Fruit fly (Drosophila melanogaster) whole organism, adult: Measurements from ENCODE around the gene Hipk.
A peak's percentile ranks its signal among the peaks of the same experiment; 100 is the strongest.

Experiments
- CG11617 ChIP-seq: fragments of 200-800 bp; sonication (Bioruptor generic); optimal IDR thresholded peaks from 2 replicates; lab custom pipeline; 2017; ENCODE audit warnings: mild to moderate bottlenecking, missing biosample characterization, missing genetic modification reagents, missing genetic modification characterization
- CG12768 ChIP-seq: fragments of 200-800 bp; sonication (Bioruptor generic); optimal IDR thresholded peaks from 2 replicates; lab custom pipeline; 2017; ENCODE audit warnings: missing biosample characterization, missing genetic modification characterization, mild to moderate bottlenecking, moderate library complexity, missing genetic modification reagents
- CG14711 ChIP-seq: fragments of 200-800 bp; sonication (Bioruptor generic); optimal IDR thresholded peaks from 2 replicates; lab custom pipeline; 2018; ENCODE audit warnings: missing biosample characterization, mild to moderate bottlenecking, missing genetic modification characterization, moderate library complexity
- CG1620 ChIP-seq: fragments of 200-800 bp; sonication (Bioruptor generic); optimal IDR thresholded peaks from 2 replicates; lab custom pipeline; 2016; ENCODE audit warnings: missing biosample characterization, missing genetic modification characterization
- CG33017 ChIP-seq: fragments of 200-800 bp; sonication (Bioruptor generic); optimal IDR thresholded peaks from 2 replicates; lab custom pipeline; 2018; ENCODE audit warnings: missing biosample characterization, mild to moderate bottlenecking, missing genetic modification characterization, moderate library complexity
- CG5204 ChIP-seq: fragments of 200-800 bp; sonication (Bioruptor generic); optimal IDR thresholded peaks from 2 replicates; lab custom pipeline; 2016; ENCODE audit warnings: missing biosample characterization, missing genetic modification characterization
- CG7045 ChIP-seq: fragments of 200-800 bp; sonication (Bioruptor generic); optimal IDR thresholded peaks from 2 replicates; lab custom pipeline; 2017; ENCODE audit warnings: missing biosample characterization, mild to moderate bottlenecking, missing genetic modification characterization
- CG7101 ChIP-seq: fragments of 200-800 bp; sonication (Bioruptor generic); optimal IDR thresholded peaks from 2 replicates; lab custom pipeline; 2018; ENCODE audit warnings: missing biosample characterization, mild to moderate bottlenecking, missing genetic modification characterization, moderate library complexity
- Clk ChIP-seq: fragments of 200-800 bp; sonication (Bioruptor generic); optimal IDR thresholded peaks from 2 replicates; lab custom pipeline; 2017; ENCODE audit warnings: missing biosample characterization, missing genetic modification characterization
- Crg-1 ChIP-seq: fragments of 200-800 bp; sonication (Bioruptor generic); optimal IDR thresholded peaks from 2 replicates; lab custom pipeline; 2016; ENCODE audit warnings: missing biosample characterization, missing genetic modification characterization
- Hr96 ChIP-seq: fragments of 200-800 bp; sonication (Bioruptor generic); optimal IDR thresholded peaks from 2 replicates; lab custom pipeline; 2016; ENCODE audit warnings: missing biosample characterization, missing genetic modification characterization
- Mnt ChIP-seq: fragments of 200-800 bp; sonication (Bioruptor generic); optimal IDR thresholded peaks from 2 replicates; lab custom pipeline; 2016; ENCODE audit warnings: missing biosample characterization, mild to moderate bottlenecking, missing genetic modification characterization
- bab1 ChIP-seq: fragments of 200-800 bp; sonication (Bioruptor generic); optimal IDR thresholded peaks from 3 replicates; lab custom pipeline; 2019; ENCODE audit warnings: missing biosample characterization, mild to moderate bottlenecking, missing genetic modification characterization, moderate library complexity
- cic ChIP-seq: fragments of 200-800 bp; sonication (Bioruptor generic); optimal IDR thresholded peaks from 2 replicates; lab custom pipeline; 2017; ENCODE audit warnings: missing biosample characterization, mild to moderate bottlenecking, missing genetic modification characterization, moderate library complexity
- cnc ChIP-seq, 2 experiments: fragments of >200 bp; optimal IDR thresholded peaks; 2 replicates each; lab custom pipeline; 2017
- kay ChIP-seq: fragments of 200-800 bp; sonication (Bioruptor generic); peaks from one replicate; lab custom pipeline; 2016; ENCODE audit warnings: missing biosample characterization, missing genetic modification characterization, borderline replicate concordance
- ovo ChIP-seq: fragments of 200-800 bp; sonication (Bioruptor generic); optimal IDR thresholded peaks from 2 replicates; lab custom pipeline; 2016; ENCODE audit warnings: missing biosample characterization, missing genetic modification characterization
- pad ChIP-seq: fragments of 200-800 bp; sonication (Bioruptor generic); optimal IDR thresholded peaks from 3 replicates; lab custom pipeline; 2017; ENCODE audit warnings: missing biosample characterization, missing genetic modification characterization, mild to moderate bottlenecking, moderate library complexity, missing genetic modification reagents
- tj ChIP-seq: fragments of 200-800 bp; sonication (Bioruptor generic); optimal IDR thresholded peaks from 3 replicates; lab custom pipeline; 2017; ENCODE audit warnings: missing biosample characterization, mild to moderate bottlenecking, missing genetic modification characterization, moderate library complexity
- toe ChIP-seq: fragments of 200-800 bp; sonication (Bioruptor generic); optimal IDR thresholded peaks from 2 replicates; lab custom pipeline; 2016; ENCODE audit warnings: missing biosample characterization, missing genetic modification characterization

Gene Hipk

DNA sequence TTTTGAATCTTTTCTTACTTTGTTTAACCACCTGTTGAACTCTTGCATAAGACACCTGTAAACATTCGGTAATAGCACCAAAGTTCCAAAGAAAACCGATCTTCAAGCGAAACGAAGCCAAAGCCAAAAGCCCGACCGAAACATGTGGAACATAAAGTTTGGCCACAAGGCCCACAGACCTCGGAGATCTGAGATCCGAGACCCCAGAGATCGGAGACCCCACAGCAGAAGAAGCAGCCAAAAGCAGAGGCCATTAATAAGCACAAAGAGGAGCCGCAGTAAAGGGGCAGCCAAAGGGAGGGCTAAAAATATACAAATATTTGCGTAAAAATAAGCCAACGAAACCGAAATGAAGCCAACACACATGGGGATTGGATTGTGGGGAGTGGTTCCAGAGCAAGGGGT, 32.0 kb upstream of the Hipk start:
- TF ChIP-seq cnc (optimal IDR thresholded peaks at IDR 0.05; lab: Kevin White, UChicago) (no peak), CG12768 (GFP tag; lab: Kevin White, UChicago) (no peak), Crg-1 (no peak), CG5204 (GFP tag; lab: Kevin White, UChicago) (no peak), toe (GFP tag; lab: Kevin White, UChicago) (no peak), kay (GFP tag; lab: Kevin White, UChicago) (no peak), CG7045 (GFP tag; lab: Kevin White, UChicago) (no peak), bab1 (GFP tag; lab: Kevin White, UChicago) (no peak)

DNA sequence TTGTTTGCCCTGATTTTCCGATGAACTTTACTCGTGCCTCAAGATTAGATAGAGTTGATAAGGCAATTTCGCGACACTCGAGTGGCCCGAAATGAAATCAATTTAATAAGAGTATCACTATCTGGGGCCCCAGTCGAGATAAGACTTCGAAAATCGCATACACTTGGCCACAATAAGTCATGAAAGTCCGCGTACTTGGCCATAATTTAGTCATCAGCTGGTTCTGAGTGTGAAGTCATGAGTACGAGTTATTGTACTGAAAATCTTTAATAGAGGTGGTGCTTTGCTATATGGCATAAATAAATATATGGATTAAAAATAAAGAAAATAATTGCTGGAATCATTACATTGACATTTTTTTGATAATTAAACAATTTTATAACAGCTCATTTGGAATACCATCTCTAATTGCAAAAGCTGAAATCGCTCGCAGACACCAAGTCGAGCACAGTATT, 31.1 kb upstream of the Hipk start:
- TF ChIP-seq toe (GFP tag; lab: Kevin White, UChicago) (peak; percentile 2), bab1 (GFP tag; lab: Kevin White, UChicago) (no peak), cic (no peak), CG14711 (tag; lab: Kevin White, UChicago) (peak; percentile 62), Hr96 (GFP tag; lab: Kevin White, UChicago) (peak; percentile 24), CG1620 (GFP tag; lab: Kevin White, UChicago) (no peak), tj (peak; percentile 17), Clk (no peak), CG7045 (GFP tag; lab: Kevin White, UChicago) (peak; percentile 39), CG5204 (GFP tag; lab: Kevin White, UChicago) (peak; percentile 42), ovo (no peak), Crg-1 (no peak), CG7101 (tag; lab: Kevin White, UChicago) (peak; percentile 74), kay (GFP tag; lab: Kevin White, UChicago) (peak; percentile 87), pad (GFP tag; lab: Kevin White, UChicago) (peak; percentile 9), CG12768 (GFP tag; lab: Kevin White, UChicago) (peak; percentile 51), Mnt (GFP tag; lab: Kevin White, UChicago) (peak; percentile 12), CG11617 (GFP tag; lab: Kevin White, UChicago) (peak; percentile 67), cnc (optimal IDR thresholded peaks at IDR 0.05; lab: Kevin White, UChicago) (no peak), CG33017 (tag; lab: Kevin White, UChicago) (peak; percentile 59)

DNA sequence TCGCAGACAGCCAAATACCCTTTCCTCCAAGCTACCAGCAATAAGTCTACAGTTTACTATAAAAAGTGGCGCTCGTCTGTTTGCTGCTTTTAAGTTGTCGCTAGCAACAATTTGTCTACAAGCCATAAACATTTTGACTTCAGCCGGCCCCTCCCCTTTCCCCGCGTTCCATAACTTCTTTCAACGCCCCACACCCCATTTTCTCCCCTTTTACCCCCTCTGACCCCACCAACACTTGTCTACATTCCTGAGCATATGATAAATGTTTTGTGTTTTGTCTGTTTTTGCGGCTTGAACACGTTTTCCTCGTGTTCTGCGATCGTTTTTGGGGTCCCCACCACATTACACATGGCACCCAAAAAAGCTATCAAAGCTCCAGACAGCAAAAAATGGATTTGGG, 29.2 kb upstream of the Hipk start:
- TF ChIP-seq CG5204 (GFP tag; lab: Kevin White, UChicago), result no peak
- TF ChIP-seq Crg-1, result no peak
- TF ChIP-seq bab1 (GFP tag; lab: Kevin White, UChicago), result no peak
- TF ChIP-seq CG7101 (tag; lab: Kevin White, UChicago), result no peak
- TF ChIP-seq cic, result no peak

DNA sequence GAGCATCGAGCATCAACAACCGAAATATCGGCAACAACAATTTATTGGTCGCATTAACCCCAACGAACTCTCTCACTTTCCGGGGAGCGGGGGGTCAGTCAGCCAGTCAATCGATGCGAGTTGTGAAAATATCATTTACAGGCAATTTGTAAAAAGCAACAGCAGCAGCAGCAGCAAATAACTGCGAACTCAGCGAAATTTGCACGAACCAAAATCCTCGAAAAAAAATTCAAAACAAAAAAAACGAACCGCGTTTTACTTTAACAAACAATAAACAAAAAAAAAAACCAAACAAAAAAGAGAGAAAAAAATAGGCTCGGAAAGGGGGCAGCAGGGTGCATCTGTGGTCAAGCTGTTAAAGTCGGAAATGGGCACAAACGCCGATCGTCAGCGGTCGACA, 27.2 kb upstream of the Hipk start:
- TF ChIP-seq CG5204 (GFP tag; lab: Kevin White, UChicago) (no peak), tj (peak; percentile 94)

DNA sequence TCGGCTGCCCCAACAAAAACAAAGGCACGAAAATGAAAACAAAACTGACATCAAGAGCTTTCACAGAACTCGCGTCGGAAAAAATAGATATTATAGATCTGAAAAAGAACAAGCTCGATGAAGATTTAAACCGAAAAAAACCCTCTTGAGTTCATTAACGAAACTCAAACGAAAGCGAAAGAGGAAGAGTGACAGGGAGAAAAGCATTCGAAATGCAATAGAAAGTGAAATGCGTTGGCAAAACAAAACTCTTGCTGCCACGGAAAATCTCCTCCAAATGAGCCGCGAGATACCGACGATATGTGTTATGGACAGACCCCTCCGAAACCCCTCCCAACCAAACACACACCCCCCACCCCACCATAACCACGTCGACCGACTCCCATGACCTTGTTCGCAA, 26.3 kb upstream of the Hipk start:
- no peak for TF ChIP-seq cnc (optimal IDR thresholded peaks at IDR 0.05; lab: Kevin White, UChicago)
- no peak for TF ChIP-seq CG12768 (GFP tag; lab: Kevin White, UChicago)
- TF ChIP-seq CG11617 (GFP tag; lab: Kevin White, UChicago), result no peak
- TF ChIP-seq Clk, result no peak
- no peak for TF ChIP-seq Hr96 (GFP tag; lab: Kevin White, UChicago)
- no peak for TF ChIP-seq kay (GFP tag; lab: Kevin White, UChicago)

DNA sequence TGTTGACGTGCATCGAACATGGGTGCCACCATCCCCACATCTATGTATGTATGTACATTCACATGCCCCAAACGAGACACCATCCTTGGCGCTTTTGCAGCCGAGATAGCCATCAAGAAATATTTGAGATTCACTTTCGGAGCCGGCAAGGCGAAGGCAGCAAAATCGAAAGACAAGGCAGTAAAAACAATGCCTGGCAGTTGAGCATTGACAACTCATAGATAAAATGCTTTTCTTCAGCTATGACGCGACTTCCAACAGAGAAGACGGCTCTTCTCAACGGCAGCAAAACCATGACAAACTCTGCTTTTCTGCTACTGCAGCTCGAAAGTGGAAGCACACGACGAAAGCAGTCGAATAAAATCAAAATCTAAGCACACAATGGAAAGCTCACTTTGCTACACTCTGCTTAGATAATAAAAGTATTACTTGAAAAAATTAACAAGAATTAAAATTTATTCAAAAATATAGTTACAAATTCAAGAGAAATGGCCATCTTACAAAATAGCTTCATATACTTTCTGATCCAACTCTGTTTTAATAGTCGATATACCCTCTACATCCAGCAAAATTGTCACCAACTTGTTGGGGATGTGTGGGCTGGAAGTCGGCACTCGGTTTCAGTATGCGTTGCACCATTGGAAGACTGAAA, 25.8 kb upstream of the Hipk start:
- TF ChIP-seq cic (no peak), cnc (optimal IDR thresholded peaks at IDR 0.05; lab: Kevin White, UChicago) (no peak), ovo (no peak), Mnt (GFP tag; lab: Kevin White, UChicago) (no peak), CG11617 (GFP tag; lab: Kevin White, UChicago) (no peak)

DNA sequence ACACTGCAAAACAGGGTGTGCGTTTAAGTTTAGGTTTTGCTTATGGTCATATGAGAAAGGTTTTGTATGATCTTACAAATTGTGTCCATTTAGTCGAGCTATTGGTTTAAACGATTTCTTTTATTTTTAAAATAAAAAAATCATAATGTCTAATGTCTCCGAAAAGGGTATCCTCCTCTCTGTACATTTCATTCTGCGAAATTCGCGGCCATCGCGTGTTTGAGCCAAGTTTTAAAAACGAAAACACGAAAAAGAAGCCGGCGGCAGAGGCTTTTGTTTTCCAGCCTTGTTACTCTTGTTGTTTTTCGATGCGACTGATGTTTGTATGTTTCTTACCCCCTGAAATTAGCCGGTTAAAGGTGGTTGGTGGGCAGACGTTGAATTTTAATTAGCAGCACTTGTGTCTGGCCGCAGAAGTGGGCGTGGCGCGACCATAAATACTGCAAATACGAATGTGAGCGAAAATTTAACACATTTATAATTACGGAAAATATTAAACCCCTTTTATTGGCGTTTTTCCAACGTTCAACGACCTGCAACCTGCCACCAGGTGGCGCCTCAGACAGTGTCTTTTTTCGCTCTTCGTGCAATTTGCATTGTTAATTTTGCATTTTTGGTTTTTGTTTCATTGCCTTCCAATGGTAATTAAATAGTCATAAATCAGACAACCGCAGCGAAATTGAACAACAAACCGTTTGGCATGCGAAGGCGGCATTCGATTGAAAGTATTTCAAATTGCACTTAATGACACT, 22.2 kb upstream of the Hipk start:
- TF ChIP-seq kay (GFP tag; lab: Kevin White, UChicago) (no peak), tj (no peak), CG7101 (tag; lab: Kevin White, UChicago) (no peak), pad (GFP tag; lab: Kevin White, UChicago) (no peak)
